Worm (Caenorhabditis elegans) whole organism, young adult: ENCODE results near the gene rsp-1.

ENCODE experiments used
- Y53G8AR.9 ChIP-seq: fragments of 200-800 bp; sonication (Bioruptor generic); conservative IDR thresholded peaks from 2 replicates; pipeline ENCODE4 v1.3.6; 2022; ENCODE audit warnings: missing genetic modification reagents, missing genetic modification characterization, missing compliant biosample characterization
- Y95B8A.8 ChIP-seq: fragments of 200-800 bp; sonication (Bioruptor generic); IDR thresholded peaks from 2 replicates; pipeline ENCODE4 v1.3.6; 2022; ENCODE audit warnings: missing genetic modification reagents, missing genetic modification characterization, missing compliant biosample characterization
- ZK185.1 ChIP-seq: sonication (generic microtip); optimal IDR thresholded peaks from 2 replicates; lab custom pipeline; 2016; ENCODE audit warnings: mild to moderate bottlenecking, missing genetic modification characterization, missing compliant biosample characterization; ENCODE audit not compliant: poor library complexity, severe bottlenecking
- fkh-3 ChIP-seq: sonication (generic microtip); optimal IDR thresholded peaks from 2 replicates; lab custom pipeline; 2016; ENCODE audit warnings: mild to moderate bottlenecking, missing genetic modification characterization, missing compliant biosample characterization
- hrde-1 ChIP-seq: sonication (generic microtip); optimal IDR thresholded peaks from 2 replicates; lab custom pipeline; 2016; ENCODE audit warnings: missing genetic modification characterization, mild to moderate bottlenecking, missing compliant biosample characterization, moderate library complexity, missing genotype, missing genetic modification reagents, borderline replicate concordance
- madf-8 ChIP-seq: fragments of 200-800 bp; sonication (Bioruptor generic); conservative IDR thresholded peaks from 2 replicates; pipeline ENCODE4 v1.3.6; 2022; ENCODE audit warnings: missing genetic modification reagents, missing genetic modification characterization, missing compliant biosample characterization
- nhr-90 ChIP-seq: sonication (generic microtip); optimal IDR thresholded peaks from 2 replicates; lab custom pipeline; 2016; ENCODE audit warnings: missing genotype, mild to moderate bottlenecking, missing genetic modification characterization, missing compliant biosample characterization
- snpc-4 ChIP-seq, 5 experiments: fragments of 150-350 bp in 1 of 5; sonication (generic microtip) in 4 of 5; optimal IDR thresholded peaks; 2 replicates each; lab custom pipeline; 2014 to 2018; ENCODE audit warnings: missing genetic modification characterization in 5 of 5, missing biosample characterization in 3 of 5, antibody characterized with exemption in 2 of 5, mild to moderate bottlenecking in 2 of 5, missing compliant biosample characterization in 2 of 5, missing genotype in 2 of 5, moderate library complexity in 2 of 5, missing genetic modification reagents in 1 of 5
- unc-62 ChIP-seq: fragments of 150-350 bp; optimal IDR thresholded peaks from 2 replicates; lab custom pipeline; 2014; ENCODE audit warnings: missing biosample characterization, missing genetic modification reagents, missing genetic modification characterization

- TF ChIP-seq madf-8 (GFP tag; lab: Robert Waterston, UW) (no peak), snpc-4 (GFP tag; optimal IDR thresholded peaks at IDR 0.05; lab: Kevin White, UChicago) (no peak), snpc-4 (tag; optimal IDR thresholded peaks at IDR 0.05; lab: Kevin White, UChicago) (no peak), nhr-90 (no peak), Y95B8A.8 (GFP tag; lab: Robert Waterston, UW) (no peak), fkh-3 (tag; lab: Kevin White, UChicago) (no peak), Y53G8AR.9 (GFP tag; lab: Robert Waterston, UW) (no peak), hrde-1 (tag; lab: Kevin White, UChicago) (no peak), ZK185.1 (tag; lab: Kevin White, UChicago) (no peak), unc-62 (GFP tag; lab: Kevin White, UChicago) (no peak)
These were observed 6.7 kb downstream of the rsp-1 start for ce11 chrII:11459883-11460282.
